Worm (Caenorhabditis elegans) whole organism, young adult: ENCODE results near the gene srh-236.

Source experiments
- F39B2.1 ChIP-seq: fragments of 200-800 bp; sonication (Bioruptor generic); IDR thresholded peaks from 2 replicates; pipeline ENCODE4 v1.3.6; 2022; ENCODE audit warnings: missing genetic modification reagents, missing genetic modification characterization, missing compliant biosample characterization
- F52B5.7 ChIP-seq: sonication (generic microtip); optimal IDR thresholded peaks from 2 replicates; lab custom pipeline; 2016; ENCODE audit warnings: mild to moderate bottlenecking, missing genetic modification characterization, missing compliant biosample characterization
- K11D2.4 ChIP-seq: fragments of 200-800 bp; sonication (Bioruptor generic); IDR thresholded peaks from 2 replicates; pipeline ENCODE4 v1.3.6; 2022; ENCODE audit warnings: missing genetic modification reagents, missing genetic modification characterization, missing compliant biosample characterization
- T07F8.4 ChIP-seq: sonication (generic microtip); optimal IDR thresholded peaks from 2 replicates; lab custom pipeline; 2016; ENCODE audit warnings: mild to moderate bottlenecking, missing genetic modification characterization, moderate library complexity, missing compliant biosample characterization
- Y53F4B.3 ChIP-seq: fragments of 200-800 bp; sonication (Bioruptor generic); IDR thresholded peaks from 2 replicates; pipeline ENCODE4 v1.3.6; 2022; ENCODE audit warnings: missing genetic modification reagents, missing genetic modification characterization, missing compliant biosample characterization
- Y53G8AR.9 ChIP-seq: fragments of 200-800 bp; sonication (Bioruptor generic); conservative IDR thresholded peaks from 2 replicates; pipeline ENCODE4 v1.3.6; 2022; ENCODE audit warnings: missing genetic modification reagents, missing genetic modification characterization, missing compliant biosample characterization
- Y56A3A.18 ChIP-seq: fragments of 200-800 bp; sonication (Bioruptor generic); IDR thresholded peaks from 2 replicates; pipeline ENCODE4 v1.3.6; 2022; ENCODE audit warnings: missing genetic modification reagents, missing genetic modification characterization, missing compliant biosample characterization
- Y79H2A.3 ChIP-seq: fragments of 200-800 bp; sonication (Bioruptor generic); conservative IDR thresholded peaks from 2 replicates; pipeline ENCODE4 v1.3.6; 2022; ENCODE audit warnings: missing genetic modification reagents, missing genetic modification characterization, missing compliant biosample characterization
- bed-2 ChIP-seq: fragments of 200-800 bp; sonication (Bioruptor generic); IDR thresholded peaks from 2 replicates; pipeline ENCODE4 v1.3.6; 2022; ENCODE audit warnings: missing genetic modification reagents, missing genetic modification characterization, missing compliant biosample characterization
- ceh-100 ChIP-seq: fragments of 200-800 bp; sonication (Bioruptor generic); IDR thresholded peaks from 2 replicates; pipeline ENCODE4 v1.3.6; 2022; ENCODE audit warnings: missing genetic modification reagents, missing genetic modification characterization, missing compliant biosample characterization
- ceh-27 ChIP-seq: fragments of 200-800 bp; sonication (Bioruptor generic); optimal IDR thresholded peaks from 2 replicates; lab custom pipeline; 2018; ENCODE audit warnings: mild to moderate bottlenecking, missing genetic modification characterization, moderate library complexity, missing compliant biosample characterization
- chd-7 ChIP-seq: sonication (generic microtip); optimal IDR thresholded peaks from 2 replicates; lab custom pipeline; 2016; ENCODE audit warnings: mild to moderate bottlenecking, missing genetic modification characterization, moderate library complexity, missing compliant biosample characterization
- dpff-1 ChIP-seq: sonication (generic microtip); optimal IDR thresholded peaks from 2 replicates; lab custom pipeline; 2017; ENCODE audit warnings: mild to moderate bottlenecking, missing genetic modification characterization, missing compliant biosample characterization
- ekl-4 ChIP-seq: fragments of 200-800 bp; sonication (Bioruptor generic); IDR thresholded peaks from 2 replicates; pipeline ENCODE4 v1.3.6; 2022; ENCODE audit warnings: missing genetic modification reagents, missing genetic modification characterization, missing compliant biosample characterization
- fkh-3 ChIP-seq: sonication (generic microtip); optimal IDR thresholded peaks from 2 replicates; lab custom pipeline; 2016; ENCODE audit warnings: mild to moderate bottlenecking, missing genetic modification characterization, missing compliant biosample characterization
- hlh-26 ChIP-seq: fragments of 200-800 bp; sonication (Bioruptor generic); conservative IDR thresholded peaks from 2 replicates; pipeline ENCODE4 v1.3.6; 2022; ENCODE audit warnings: missing genetic modification reagents, missing genetic modification characterization, missing compliant biosample characterization
- hmg-1.2 ChIP-seq: fragments of 200-800 bp; sonication (Bioruptor generic); IDR thresholded peaks from 2 replicates; pipeline ENCODE4 v1.3.6; 2022; ENCODE audit warnings: missing genetic modification reagents, missing genetic modification characterization, missing compliant biosample characterization
- hmg-20 ChIP-seq: fragments of 200-800 bp; sonication (Bioruptor generic); IDR thresholded peaks from 2 replicates; pipeline ENCODE4 v1.3.6; 2022; ENCODE audit warnings: missing genetic modification reagents, missing genetic modification characterization, missing compliant biosample characterization
- lin-26 ChIP-seq: fragments of 200-800 bp; sonication (Bioruptor generic); IDR thresholded peaks from 2 replicates; pipeline ENCODE4 v1.3.6; 2022; ENCODE audit warnings: missing genetic modification reagents, missing genetic modification characterization, missing compliant biosample characterization
- lir-1 ChIP-seq: fragments of 200-800 bp; sonication (Bioruptor generic); conservative IDR thresholded peaks from 2 replicates; pipeline ENCODE4 v1.3.6; 2022; ENCODE audit warnings: missing genetic modification reagents, missing genetic modification characterization, missing compliant biosample characterization
- madf-6 ChIP-seq: fragments of 200-800 bp; sonication (Bioruptor generic); IDR thresholded peaks from 2 replicates; pipeline ENCODE4 v1.3.6; 2022; ENCODE audit warnings: missing genetic modification reagents, missing genetic modification characterization, missing compliant biosample characterization
- mel-28 ChIP-seq: sonication (generic microtip); optimal IDR thresholded peaks from 2 replicates; lab custom pipeline; 2016; ENCODE audit warnings: borderline replicate concordance, mild to moderate bottlenecking, missing genetic modification characterization, missing compliant biosample characterization
- nfya-2 ChIP-seq: fragments of 200-800 bp; sonication (Bioruptor generic); IDR thresholded peaks from 2 replicates; pipeline ENCODE4 v1.3.6; 2022; ENCODE audit warnings: missing genetic modification reagents, missing genetic modification characterization, missing compliant biosample characterization
- nhr-120 ChIP-seq: fragments of 200-800 bp; sonication (Bioruptor generic); IDR thresholded peaks from 2 replicates; pipeline ENCODE4 v1.3.6; 2022; ENCODE audit warnings: missing genetic modification characterization, missing compliant biosample characterization
- nhr-179 ChIP-seq: sonication (generic microtip); optimal IDR thresholded peaks from 2 replicates; lab custom pipeline; 2016; ENCODE audit warnings: mild to moderate bottlenecking, missing genetic modification characterization, missing compliant biosample characterization
- nhr-80 ChIP-seq: sonication (generic microtip); optimal IDR thresholded peaks from 2 replicates; lab custom pipeline; 2016; ENCODE audit warnings: missing genetic modification characterization, missing compliant biosample characterization
- rcor-1 ChIP-seq: fragments of 200-800 bp; sonication (Bioruptor generic); IDR thresholded peaks from 2 replicates; pipeline ENCODE4 v1.3.6; 2022; ENCODE audit warnings: missing genetic modification reagents, missing genetic modification characterization, missing compliant biosample characterization
- repo-1 ChIP-seq: sonication (generic microtip); optimal IDR thresholded peaks from 2 replicates; lab custom pipeline; 2017; ENCODE audit warnings: mild to moderate bottlenecking, missing genetic modification characterization, missing compliant biosample characterization
- sea-2 ChIP-seq: fragments of 200-800 bp; sonication (Bioruptor generic); IDR thresholded peaks from 2 replicates; pipeline ENCODE4 v1.3.6; 2022; ENCODE audit warnings: missing genetic modification characterization, missing compliant biosample characterization
- snpc-4 ChIP-seq, 5 experiments: fragments of 150-350 bp in 1 of 5; sonication (generic microtip) in 4 of 5; optimal IDR thresholded peaks; 2 replicates each; lab custom pipeline; 2014 to 2018; ENCODE audit warnings: missing genetic modification characterization in 5 of 5, missing biosample characterization in 3 of 5, antibody characterized with exemption in 2 of 5, mild to moderate bottlenecking in 2 of 5, missing compliant biosample characterization in 2 of 5, missing genotype in 2 of 5, moderate library complexity in 2 of 5, missing genetic modification reagents in 1 of 5
- tbp1 ChIP-seq: fragments of 200-800 bp; sonication (Bioruptor generic); optimal IDR thresholded peaks from 2 replicates; lab custom pipeline; 2018; ENCODE audit warnings: mild to moderate bottlenecking, missing genetic modification characterization, missing compliant biosample characterization
- tlf-1 ChIP-seq: fragments of 200-800 bp; sonication (Bioruptor generic); optimal IDR thresholded peaks from 2 replicates; lab custom pipeline; 2018; ENCODE audit warnings: mild to moderate bottlenecking, missing genetic modification characterization, missing compliant biosample characterization
- unc-62 ChIP-seq: fragments of 150-350 bp; optimal IDR thresholded peaks from 2 replicates; lab custom pipeline; 2014; ENCODE audit warnings: missing biosample characterization, missing genetic modification reagents, missing genetic modification characterization
- xnd-1 ChIP-seq: sonication (generic microtip); optimal IDR thresholded peaks from 2 replicates; lab custom pipeline; 2016; ENCODE audit warnings: missing genotype, missing genetic modification reagents, missing genetic modification characterization, missing compliant biosample characterization
- zfh-2 ChIP-seq: fragments of 200-800 bp; sonication (Bioruptor generic); conservative IDR thresholded peaks from 2 replicates; pipeline ENCODE4 v1.3.6; 2022; ENCODE audit warnings: missing genetic modification reagents, missing genetic modification characterization, missing compliant biosample characterization
- ztf-6 ChIP-seq: fragments of 200-800 bp; sonication (Bioruptor generic); IDR thresholded peaks from 2 replicates; pipeline ENCODE4 v1.3.6; 2022; ENCODE audit warnings: missing genetic modification reagents, missing genetic modification characterization, missing compliant biosample characterization

The srh-236 gene

DNA sequence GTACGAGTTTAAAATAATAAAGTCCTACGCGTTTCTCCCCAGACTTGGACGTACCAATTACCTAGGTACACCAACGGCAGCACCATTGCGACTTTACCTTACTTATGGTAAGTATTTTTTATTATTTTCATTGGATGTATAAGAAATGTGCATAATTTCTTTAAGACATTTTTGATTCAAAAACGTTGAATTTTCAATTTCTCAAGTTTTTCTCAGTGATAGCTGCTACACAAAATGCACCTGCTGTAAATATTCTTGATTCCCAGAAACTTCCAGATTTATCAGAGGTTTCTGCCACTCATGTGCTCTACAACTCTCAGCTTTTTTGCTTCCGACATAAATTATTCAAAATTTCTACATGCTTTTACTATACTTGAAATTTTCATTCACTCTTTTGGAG lies 29.8 kb downstream of the srh-236 start, which contains the start of gene srh-159:
srh-159 (plus strand) TSS at position 301 of the 400 bp plus-strand sequence.
- TF ChIP-seq dpff-1 (no peak), zfh-2 (GFP tag; lab: Robert Waterston, UW) (no peak), ekl-4 (GFP tag; lab: Robert Waterston, UW) (no peak), ztf-6 (GFP tag; lab: Robert Waterston, UW) (no peak)
- TF ChIP-seq, all 124 proteins: peak for 0

DNA sequence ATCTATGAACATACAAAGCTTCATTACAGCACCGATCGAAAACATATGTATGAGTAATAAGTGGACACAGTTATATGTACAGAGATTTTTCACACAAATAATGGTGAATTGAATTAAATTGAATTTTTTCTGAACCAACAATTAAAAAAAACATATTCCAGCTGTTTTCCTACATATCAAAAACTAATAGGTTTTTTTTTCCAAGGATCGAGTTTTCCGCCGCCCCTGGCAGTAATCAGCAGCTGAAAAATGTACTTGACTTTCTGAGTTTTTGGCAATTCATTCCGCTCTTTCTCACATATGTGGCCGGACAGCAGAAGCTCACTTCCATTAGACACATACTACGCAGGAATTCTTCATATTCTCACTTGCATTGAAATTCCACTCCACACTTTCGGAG lies 33.4 kb downstream of the srh-236 start, which contains the start of gene srh-174:
srh-174 (plus strand) TSS at position 301 of the 400 bp plus-strand sequence.
- TF ChIP-seq nhr-80 (tag; lab: Kevin White, UChicago) (no peak), ceh-27 (GFP tag; lab: Kevin White, UChicago) (no peak), snpc-4 (GFP tag; optimal IDR thresholded peaks at IDR 0.05; lab: Kevin White, UChicago) (no peak), snpc-4 (tag; optimal IDR thresholded peaks at IDR 0.05; lab: Kevin White, UChicago) (no peak), tlf-1 (GFP tag; lab: Kevin White, UChicago) (no peak), nhr-120 (GFP tag; lab: Robert Waterston, UW) (no peak), Y79H2A.3 (no peak), Y53G8AR.9 (GFP tag; lab: Robert Waterston, UW) (no peak), repo-1 (tag; lab: Kevin White, UChicago) (no peak), nhr-179 (no peak), Y53F4B.3 (GFP tag; lab: Robert Waterston, UW) (no peak), lin-26 (GFP tag; lab: Robert Waterston, UW) (no peak), nfya-2 (GFP tag; lab: Robert Waterston, UW) (no peak)

DNA sequence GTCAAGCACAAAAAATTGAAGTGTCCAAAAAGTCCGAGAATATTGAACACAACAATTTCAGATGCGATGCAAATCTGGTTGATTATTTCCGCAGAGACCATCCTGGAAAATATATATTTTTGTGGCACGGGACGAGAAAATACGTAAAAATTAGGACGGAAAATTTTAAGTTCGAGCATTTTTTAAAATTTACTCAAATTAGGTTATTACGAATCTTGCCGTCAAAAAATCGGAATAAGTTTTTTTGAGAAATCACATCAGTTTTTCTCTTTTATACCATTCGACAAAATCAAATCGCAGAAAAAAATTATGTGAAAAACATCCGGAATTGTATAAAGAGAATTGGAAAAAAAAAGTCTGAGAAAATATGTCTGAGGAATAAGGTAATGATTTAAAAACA lies 33.9 kb downstream of the srh-236 start, which contains the start of gene srsx-1:
srsx-1 (minus strand) TSS at position 101 of the 400 bp plus-strand sequence.
- TF ChIP-seq rcor-1 (GFP tag; lab: Robert Waterston, UW) (no peak), F52B5.7 (no peak), mel-28 (no peak), tbp1 (no peak), chd-7 (no peak)

DNA sequence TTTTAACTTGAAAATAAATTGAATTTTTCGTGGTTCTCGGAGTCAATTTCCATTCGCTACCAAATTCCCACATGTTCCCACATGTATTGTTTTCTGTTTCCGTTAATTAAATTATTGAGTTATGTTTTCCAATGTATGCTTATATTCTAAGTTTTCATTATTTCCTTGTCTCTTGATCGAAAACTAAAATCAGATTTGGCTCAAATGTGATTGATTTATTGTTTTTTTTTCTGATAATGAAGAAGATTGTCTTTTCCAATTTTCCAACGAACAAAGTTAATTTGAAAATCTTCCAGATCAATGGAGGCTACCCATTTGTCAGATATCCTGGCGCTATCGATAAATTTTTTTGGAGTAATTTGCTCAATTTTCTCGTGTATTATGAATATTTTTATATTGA lies 38.1 kb downstream of the srh-236 start, which contains the start of gene srbc-25:
srbc-25 (plus strand) TSS at position 301 of the 400 bp plus-strand sequence.
- TF ChIP-seq hmg-1.2 (no peak), fkh-3 (tag; lab: Kevin White, UChicago) (no peak), lir-1 (no peak), F39B2.1 (GFP tag; lab: Robert Waterston, UW) (no peak), Y56A3A.18 (GFP tag; lab: Robert Waterston, UW) (no peak), sea-2 (no peak), Y79H2A.3 (no peak), bed-2 (GFP tag; lab: Robert Waterston, UW) (no peak), madf-6 (GFP tag; lab: Robert Waterston, UW) (no peak), xnd-1 (tag; lab: Kevin White, UChicago) (no peak), ceh-100 (GFP tag; lab: Robert Waterston, UW) (no peak), hlh-26 (GFP tag; lab: Robert Waterston, UW) (no peak), T07F8.4 (tag; lab: Kevin White, UChicago) (no peak), unc-62 (GFP tag; lab: Kevin White, UChicago) (no peak), K11D2.4 (GFP tag; lab: Robert Waterston, UW) (no peak), hmg-20 (GFP tag; lab: Robert Waterston, UW) (no peak), zfh-2 (GFP tag; lab: Robert Waterston, UW) (no peak), nhr-120 (GFP tag; lab: Robert Waterston, UW) (no peak), mel-28 (no peak), lin-26 (GFP tag; lab: Robert Waterston, UW) (no peak)
